Worm (Caenorhabditis elegans) whole organism, L3 larva: ENCODE measurements around the gene efa-6.

Experiments used
- ceh-9 ChIP-seq: sonication (generic microtip); optimal IDR thresholded peaks from 2 replicates; lab custom pipeline; 2018; ENCODE audit warnings: missing biosample characterization, missing genetic modification characterization
- egl-27 ChIP-seq: sonication (generic microtip); optimal IDR thresholded peaks from 4 replicates; lab custom pipeline; 2017; ENCODE audit warnings: missing biosample characterization, missing genetic modification reagents, missing genetic modification characterization
- lin-39 ChIP-seq: fragments of 150-350 bp; optimal IDR thresholded peaks from 2 replicates; lab custom pipeline; 2018; ENCODE audit warnings: missing biosample characterization, missing genetic modification reagents, missing genetic modification characterization
- nhr-12 ChIP-seq: fragments of 150-350 bp; optimal IDR thresholded peaks from 2 replicates; lab custom pipeline; 2014; ENCODE audit warnings: missing biosample characterization, missing genetic modification characterization
- nhr-25 ChIP-seq: sonication (generic microtip); optimal IDR thresholded peaks from 2 replicates; lab custom pipeline; 2017; ENCODE audit warnings: missing biosample characterization, missing genetic modification characterization
- nhr-43 ChIP-seq: sonication (generic microtip); optimal IDR thresholded peaks from 2 replicates; lab custom pipeline; 2016; ENCODE audit warnings: mild to moderate bottlenecking, missing genetic modification characterization, missing compliant biosample characterization; ENCODE audit not compliant: poor library complexity, severe bottlenecking
- nhr-76 ChIP-seq: fragments of 150-350 bp; sonication (generic microtip); optimal IDR thresholded peaks from 5 replicates; lab custom pipeline; 2014; ENCODE audit warnings: missing biosample characterization, missing genetic modification characterization
- zag-1 ChIP-seq: fragments of 150-350 bp; optimal IDR thresholded peaks from 2 replicates; lab custom pipeline; 2014; ENCODE audit warnings: missing biosample characterization, missing genetic modification characterization
- ztf-11 ChIP-seq: fragments of 150-350 bp; optimal IDR thresholded peaks from 2 replicates; lab custom pipeline; 2014; ENCODE audit warnings: missing biosample characterization, missing genetic modification characterization

- TF ChIP-seq nhr-12 (tag; lab: Kevin White, UChicago) (no peak), egl-27 (no peak), nhr-43 (no peak), nhr-76 (tag; lab: Kevin White, UChicago) (no peak), nhr-25 (tag; lab: Kevin White, UChicago) (no peak), ceh-9 (no peak), lin-39 (no peak), zag-1 (tag; lab: Kevin White, UChicago) (no peak), ztf-11 (tag; lab: Kevin White, UChicago) (no peak)
These were observed 43.5 kb downstream of the efa-6 start, which contains the start of gene K08E7.4 for ce11 chrIV:12571047-12571446.
